Worm (Caenorhabditis elegans) whole organism, mixed stage, embryonic: Measurements from ENCODE around the gene dsl-5.

ENCODE experiments used
- M03D4.4 ChIP-seq: sonication (generic microtip); optimal IDR thresholded peaks from 2 replicates; lab custom pipeline; 2017; ENCODE audit warnings: mild to moderate bottlenecking, missing genetic modification characterization, missing compliant biosample characterization
- bed-3 ChIP-seq: fragments of 200-800 bp; sonication (Bioruptor generic); optimal IDR thresholded peaks from 3 replicates; lab custom pipeline; 2018; ENCODE audit warnings: mild to moderate bottlenecking, missing genetic modification characterization, moderate library complexity, missing compliant biosample characterization
- blmp-1 ChIP-seq: fragments of 150-350 bp; optimal IDR thresholded peaks from 2 replicates; lab custom pipeline; 2014; ENCODE audit warnings: missing biosample characterization, missing genetic modification characterization
- ceh-39 ChIP-seq: fragments of 150-350 bp; optimal IDR thresholded peaks from 2 replicates; lab custom pipeline; 2014; ENCODE audit warnings: missing biosample characterization, missing genetic modification characterization
- ceh-43 ChIP-seq: fragments of 200-800 bp; sonication (Bioruptor generic); optimal IDR thresholded peaks from 2 replicates; lab custom pipeline; 2018; ENCODE audit warnings: mild to moderate bottlenecking, missing genetic modification characterization, moderate library complexity, missing compliant biosample characterization
- ceh-83 ChIP-seq: fragments of 200-800 bp; sonication (Bioruptor generic); optimal IDR thresholded peaks from 2 replicates; lab custom pipeline; 2018; ENCODE audit warnings: mild to moderate bottlenecking, missing genetic modification characterization, missing compliant biosample characterization
- ces-1 ChIP-seq: fragments of 150-350 bp; optimal IDR thresholded peaks from 2 replicates; lab custom pipeline; 2014; ENCODE audit warnings: missing biosample characterization, missing genetic modification reagents, missing genetic modification characterization
- cnd-1 ChIP-seq: fragments of 200-800 bp; sonication (Bioruptor generic); optimal IDR thresholded peaks from 2 replicates; lab custom pipeline; 2018; ENCODE audit warnings: mild to moderate bottlenecking, missing genetic modification characterization, missing compliant biosample characterization
- drap-1 ChIP-seq: fragments of 200-800 bp; sonication (Bioruptor generic); optimal IDR thresholded peaks from 3 replicates; lab custom pipeline; 2018; ENCODE audit warnings: mild to moderate bottlenecking, missing genetic modification characterization, missing compliant biosample characterization
- elt-1 ChIP-seq: sonication (generic microtip); optimal IDR thresholded peaks from 2 replicates; lab custom pipeline; 2017; ENCODE audit warnings: missing genetic modification characterization, mild to moderate bottlenecking, missing compliant biosample characterization, antibody characterized with exemption, moderate library complexity, borderline replicate concordance; ENCODE audit not compliant: insufficient read depth
- elt-3 ChIP-seq: fragments of 150-350 bp; optimal IDR thresholded peaks from 2 replicates; lab custom pipeline; 2014; ENCODE audit warnings: missing biosample characterization, missing genetic modification characterization
- flh-1 ChIP-seq: fragments of 200-800 bp; sonication (Bioruptor generic); optimal IDR thresholded peaks from 2 replicates; lab custom pipeline; 2018; ENCODE audit warnings: mild to moderate bottlenecking, missing genetic modification characterization, moderate library complexity, missing compliant biosample characterization
- ham-2 ChIP-seq: fragments of 200-800 bp; sonication (Bioruptor generic); optimal IDR thresholded peaks from 2 replicates; lab custom pipeline; 2018; ENCODE audit warnings: mild to moderate bottlenecking, missing genetic modification characterization, missing compliant biosample characterization
- hlh-1 ChIP-seq: fragments of 150-350 bp; optimal IDR thresholded peaks from 2 replicates; lab custom pipeline; 2014; ENCODE audit warnings: missing biosample characterization, missing genetic modification reagents, missing genetic modification characterization
- lin-13 ChIP-seq: fragments of 150-350 bp; optimal IDR thresholded peaks from 2 replicates; lab custom pipeline; 2014; ENCODE audit warnings: missing biosample characterization, missing genetic modification characterization
- lin-32 ChIP-seq: fragments of 200-800 bp; sonication (Bioruptor generic); optimal IDR thresholded peaks from 2 replicates; lab custom pipeline; 2018; ENCODE audit warnings: mild to moderate bottlenecking, missing genetic modification characterization, missing compliant biosample characterization
- lsy-2 ChIP-seq: fragments of 150-350 bp; optimal IDR thresholded peaks from 2 replicates; lab custom pipeline; 2014; ENCODE audit warnings: missing biosample characterization, missing genetic modification characterization
- mab-5 ChIP-seq: fragments of 150-350 bp; optimal IDR thresholded peaks from 2 replicates; lab custom pipeline; 2014; ENCODE audit warnings: missing biosample characterization, missing genetic modification characterization
- mep-1 ChIP-seq: fragments of 150-350 bp; optimal IDR thresholded peaks from 2 replicates; lab custom pipeline; 2017; ENCODE audit warnings: missing biosample characterization, missing genetic modification reagents, missing genetic modification characterization, inconsistent platforms
- mls-2 ChIP-seq: sonication (generic microtip); optimal IDR thresholded peaks from 2 replicates; lab custom pipeline; 2016; ENCODE audit warnings: mild to moderate bottlenecking, missing genetic modification characterization, moderate library complexity, missing compliant biosample characterization
- nhr-12 ChIP-seq: fragments of 150-350 bp; optimal IDR thresholded peaks from 2 replicates; lab custom pipeline; 2014; ENCODE audit warnings: missing biosample characterization, missing genetic modification characterization
- nhr-2 ChIP-seq: fragments of 150-350 bp; optimal IDR thresholded peaks from 2 replicates; lab custom pipeline; 2014; ENCODE audit warnings: missing biosample characterization, missing genetic modification characterization
- nhr-237 ChIP-seq: fragments of 150-350 bp; optimal IDR thresholded peaks from 2 replicates; lab custom pipeline; 2014; ENCODE audit warnings: missing biosample characterization, missing genetic modification characterization
- nhr-28 ChIP-seq: fragments of 150-350 bp; optimal IDR thresholded peaks from 2 replicates; lab custom pipeline; 2014; ENCODE audit warnings: missing biosample characterization, missing genetic modification characterization
- nhr-76 ChIP-seq: sonication (generic microtip); optimal IDR thresholded peaks from 2 replicates; lab custom pipeline; 2017; ENCODE audit warnings: missing biosample characterization, missing genetic modification characterization
- pha-4 ChIP-seq: fragments of 150-350 bp; optimal IDR thresholded peaks from 2 replicates; lab custom pipeline; 2018; ENCODE audit warnings: missing biosample characterization, missing genetic modification reagents, missing genetic modification characterization
- sem-2 ChIP-seq: fragments of 200-800 bp; sonication (Bioruptor generic); optimal IDR thresholded peaks from 2 replicates; lab custom pipeline; 2018; ENCODE audit warnings: mild to moderate bottlenecking, missing genetic modification characterization, missing compliant biosample characterization
- snpc-4 ChIP-seq: fragments of 150-350 bp; optimal IDR thresholded peaks from 2 replicates; lab custom pipeline; 2014; ENCODE audit warnings: missing biosample characterization, missing genetic modification characterization
- sptf-1 ChIP-seq: sonication (generic microtip); optimal IDR thresholded peaks from 2 replicates; lab custom pipeline; 2017; ENCODE audit warnings: mild to moderate bottlenecking, missing genetic modification characterization, moderate library complexity, missing compliant biosample characterization
- tbx-8 ChIP-seq: fragments of 200-800 bp; sonication (Bioruptor generic); optimal IDR thresholded peaks from 2 replicates; lab custom pipeline; 2018; ENCODE audit warnings: mild to moderate bottlenecking, missing genetic modification characterization, moderate library complexity, missing compliant biosample characterization
- unc-120 ChIP-seq: sonication (generic microtip); optimal IDR thresholded peaks from 2 replicates; lab custom pipeline; 2017; ENCODE audit warnings: missing genetic modification characterization, missing compliant biosample characterization; ENCODE audit not compliant: poor library complexity, severe bottlenecking
- unc-39 ChIP-seq: fragments of 150-350 bp; optimal IDR thresholded peaks from 2 replicates; lab custom pipeline; 2014; ENCODE audit warnings: missing biosample characterization, missing genetic modification characterization
- unc-62 ChIP-seq: fragments of 150-350 bp; optimal IDR thresholded peaks from 2 replicates; lab custom pipeline; 2014; ENCODE audit warnings: missing biosample characterization, missing genetic modification reagents, missing genetic modification characterization
- zip-8 ChIP-seq: fragments of 150-350 bp; optimal IDR thresholded peaks from 2 replicates; lab custom pipeline; 2014; ENCODE audit warnings: missing biosample characterization, missing genetic modification characterization
- ztf-11 ChIP-seq: fragments of 150-350 bp; optimal IDR thresholded peaks from 2 replicates; lab custom pipeline; 2014; ENCODE audit warnings: missing biosample characterization, missing genetic modification characterization

dsl-5 gene

ce11 chrIV:11603265-11603840 lies 17.5 kb downstream of the dsl-5 start:
- no peak for TF ChIP-seq flh-1
- TF ChIP-seq blmp-1 (tag; lab: Kevin White, UChicago) = no peak
- TF ChIP-seq tbx-8 (GFP tag; lab: Kevin White, UChicago) = no peak
- no peak for TF ChIP-seq snpc-4 (tag; lab: Kevin White, UChicago)
- TF ChIP-seq nhr-12 (tag; lab: Kevin White, UChicago) = no peak
- no peak for TF ChIP-seq sem-2 (GFP tag; lab: Kevin White, UChicago)
- TF ChIP-seq hlh-1 (tag; lab: Kevin White, UChicago) = no peak
- no peak for TF ChIP-seq M03D4.4 (tag; lab: Kevin White, UChicago)
- no peak for TF ChIP-seq lin-32
- no peak for TF ChIP-seq ham-2 (GFP tag; lab: Kevin White, UChicago)
- TF ChIP-seq lin-13 = no peak
- no peak for TF ChIP-seq ceh-83 (GFP tag; lab: Kevin White, UChicago)
- TF ChIP-seq mep-1 = no peak

ce11 chrIV:11602498-11603068 lies 18.2 kb downstream of the dsl-5 start, which contains the start of gene rps-11:
rps-11 (plus strand) TSS chrIV:11602641.
- TF ChIP-seq sem-2 (GFP tag; lab: Kevin White, UChicago) (no peak), ceh-43 (GFP tag; lab: Kevin White, UChicago) (no peak), hlh-1 (tag; lab: Kevin White, UChicago) (no peak), drap-1 (GFP tag; lab: Kevin White, UChicago) (no peak), pha-4 (tag; lab: Kevin White, UChicago) (no peak), ceh-83 (GFP tag; lab: Kevin White, UChicago) (no peak), ceh-39 (no peak), ztf-11 (tag; lab: Kevin White, UChicago) (no peak), zip-8 (tag; lab: Kevin White, UChicago) (no peak)

- TF ChIP-seq elt-3 (no peak), nhr-12 (tag; lab: Kevin White, UChicago) (no peak), blmp-1 (tag; lab: Kevin White, UChicago) (no peak), bed-3 (GFP tag; lab: Kevin White, UChicago) (no peak), nhr-28 (no peak), ceh-43 (GFP tag; lab: Kevin White, UChicago) (no peak), ceh-39 (peak; percentile 8), elt-1 (peak; percentile 18), hlh-1 (tag; lab: Kevin White, UChicago) (peak; percentile 39), ceh-83 (GFP tag; lab: Kevin White, UChicago) (no peak), unc-39 (no peak), sem-2 (GFP tag; lab: Kevin White, UChicago) (no peak), tbx-8 (GFP tag; lab: Kevin White, UChicago) (no peak), ztf-11 (tag; lab: Kevin White, UChicago) (no peak), zip-8 (tag; lab: Kevin White, UChicago) (no peak), pha-4 (tag; lab: Kevin White, UChicago) (peak; percentile 49), lsy-2 (tag; lab: Kevin White, UChicago) (peak; percentile 91), lin-13 (peak; percentile 52), mep-1 (peak; percentile 80), ham-2 (GFP tag; lab: Kevin White, UChicago) (no peak), ces-1 (GFP tag; lab: Kevin White, UChicago) (peak; percentile 22), mab-5 (tag; lab: Kevin White, UChicago) (no peak), sptf-1 (tag; lab: Kevin White, UChicago) (peak; percentile 17), flh-1 (no peak), nhr-76 (tag; lab: Kevin White, UChicago) (no peak), cnd-1 (tag; lab: Kevin White, UChicago) (no peak), snpc-4 (tag; lab: Kevin White, UChicago) (no peak), M03D4.4 (tag; lab: Kevin White, UChicago) (peak; percentile 39), nhr-2 (tag; lab: Kevin White, UChicago) (no peak), unc-120 (tag; lab: Kevin White, UChicago) (peak; percentile 19), unc-62 (peak; percentile 38), lin-32 (no peak), drap-1 (GFP tag; lab: Kevin White, UChicago) (peak; percentile 33), mls-2 (tag; lab: Kevin White, UChicago) (peak; percentile 32), nhr-237 (tag; lab: Kevin White, UChicago) (no peak)
- TF ChIP-seq, all 35 proteins: peak for 14
Measured at ce11 chrIV:11601721-11602405, 18.9 kb downstream of the dsl-5 start.
